Fruit fly (Drosophila melanogaster) whole organism: ENCODE results near the gene CG5290.

Experiments used
- CG8478 ChIP-seq: fragments of >200 bp; optimal IDR thresholded peaks from 2 replicates; lab custom pipeline; 2018; ENCODE audit warnings: inconsistent platforms
- psq ChIP-seq: fragments of >200 bp; optimal IDR thresholded peaks from 2 replicates; lab custom pipeline; 2017
- usp ChIP-seq: fragments of >200 bp; optimal IDR thresholded peaks from 2 replicates; lab custom pipeline; 2017; ENCODE audit warnings: missing biosample characterization, missing genetic modification characterization, mixed read lengths

DNA sequence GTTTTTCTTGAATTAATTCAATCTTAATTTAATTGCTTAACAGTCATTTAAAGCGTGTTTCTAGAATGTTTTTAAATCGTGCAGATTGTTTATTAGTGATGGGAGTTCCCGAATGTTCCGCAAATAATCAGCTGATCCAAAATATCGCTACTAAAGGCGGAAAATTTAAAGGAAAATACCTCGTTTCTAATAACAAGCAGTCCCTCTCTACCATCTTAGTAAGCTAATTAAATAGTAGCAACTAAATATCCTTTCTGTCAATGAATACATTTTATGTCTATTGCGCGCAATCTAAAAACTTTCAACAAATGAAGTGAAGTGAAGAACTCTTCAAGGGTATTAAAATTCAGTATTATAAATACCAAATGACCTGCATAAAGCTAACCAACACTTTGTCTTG is at the start of gene CG5290:
- TF ChIP-seq CG8478 (lab: Kevin White, UChicago) (no peak), psq (lab: Kevin White, UChicago) (no peak), usp (GFP tag; lab: Kevin White, UChicago) (no peak)
